Worm (Caenorhabditis elegans) whole organism, L1 larva: ENCODE data around the gene ZK1290.10.

ENCODE experiments used
- C04F5.9 ChIP-seq: sonication (generic microtip); optimal IDR thresholded peaks from 2 replicates; lab custom pipeline; 2016; ENCODE audit warnings: missing genetic modification characterization, missing compliant biosample characterization
- C16A3.4 ChIP-seq: fragments of 150-350 bp; optimal IDR thresholded peaks from 2 replicates; lab custom pipeline; 2014; ENCODE audit warnings: missing biosample characterization, missing genetic modification characterization
- F16B12.6 ChIP-seq: fragments of 150-350 bp; optimal IDR thresholded peaks from 2 replicates; lab custom pipeline; 2014; ENCODE audit warnings: missing biosample characterization, missing genetic modification characterization
- Y116A8C.19 ChIP-seq: sonication (generic microtip); optimal IDR thresholded peaks from 2 replicates; lab custom pipeline; 2016; ENCODE audit warnings: missing compliant biosample characterization, missing genetic modification characterization, borderline replicate concordance
- aly-2 ChIP-seq: fragments of 150-350 bp; optimal IDR thresholded peaks from 2 replicates; lab custom pipeline; 2014; ENCODE audit warnings: missing biosample characterization, missing genetic modification characterization
- ama-1 ChIP-seq: fragments of 150-350 bp; optimal IDR thresholded peaks from 2 replicates; lab custom pipeline; 2014
- blmp-1 ChIP-seq: fragments of 150-350 bp; optimal IDR thresholded peaks from 2 replicates; lab custom pipeline; 2014; ENCODE audit warnings: missing biosample characterization, missing genetic modification characterization
- ceh-8 ChIP-seq: fragments of 200-800 bp; sonication (Bioruptor generic); optimal IDR thresholded peaks from 2 replicates; lab custom pipeline; 2018; ENCODE audit warnings: mild to moderate bottlenecking, missing genetic modification characterization, moderate library complexity, missing compliant biosample characterization
- ceh-88 ChIP-seq: fragments of 200-800 bp; sonication (Bioruptor generic); IDR thresholded peaks from 2 replicates; pipeline ENCODE4 v1.3.6; 2022; ENCODE audit warnings: missing genetic modification characterization, missing compliant biosample characterization
- dpl-1 ChIP-seq, 3 experiments: fragments of 150-350 bp in 2 of 3; sonication (generic microtip) in 1 of 3; optimal IDR thresholded peaks; 2 replicates each; lab custom pipeline; 2014 to 2017; ENCODE audit warnings: missing biosample characterization in 3 of 3, missing genetic modification characterization in 3 of 3, missing genetic modification reagents in 3 of 3
- efl-1 ChIP-seq, 4 experiments: fragments of 150-350 bp; optimal IDR thresholded peaks in 3 of 4; peaks in 1 of 4; 1 replicate in 1 of 4; 2 replicates in 3 of 4; lab custom pipeline; 2014; ENCODE audit warnings: missing biosample characterization in 2 of 4, missing genetic modification characterization in 2 of 4, missing genetic modification reagents in 2 of 4
- elt-3 ChIP-seq, 6 experiments: fragments of 150-350 bp in 1 of 6; sonication (generic microtip); optimal IDR thresholded peaks; 2 replicates each; lab custom pipeline; 2017 to 2018; ENCODE audit warnings: missing biosample characterization in 6 of 6, missing genetic modification characterization in 6 of 6, inconsistent platforms in 1 of 6
- ets-5 ChIP-seq: fragments of 200-800 bp; sonication (Bioruptor generic); IDR thresholded peaks from 2 replicates; pipeline ENCODE4 v1.3.6; 2022; ENCODE audit warnings: missing genetic modification characterization, missing compliant biosample characterization
- fkh-8 ChIP-seq: sonication (generic microtip); optimal IDR thresholded peaks from 2 replicates; lab custom pipeline; 2016; ENCODE audit warnings: mild to moderate bottlenecking, missing genetic modification characterization, missing compliant biosample characterization
- fos-1 ChIP-seq: fragments of 150-350 bp; optimal IDR thresholded peaks from 2 replicates; lab custom pipeline; 2014; ENCODE audit warnings: missing biosample characterization, missing genetic modification characterization
- grh-1 ChIP-seq: fragments of 200-800 bp; sonication (Bioruptor generic); IDR thresholded peaks from 2 replicates; pipeline ENCODE4 v1.3.6; 2022; ENCODE audit warnings: missing genetic modification reagents, missing genetic modification characterization, missing compliant biosample characterization
- hlh-17 ChIP-seq: fragments of 200-800 bp; sonication (Bioruptor generic); optimal IDR thresholded peaks from 2 replicates; lab custom pipeline; 2018; ENCODE audit warnings: missing genetic modification characterization, mild to moderate bottlenecking, missing compliant biosample characterization, moderate library complexity, borderline replicate concordance
- hpl-2 ChIP-seq: fragments of 150-350 bp; optimal IDR thresholded peaks from 2 replicates; lab custom pipeline; 2014; ENCODE audit warnings: missing biosample characterization, missing genetic modification reagents, missing genetic modification characterization
- irx-1 ChIP-seq: sonication (generic microtip); optimal IDR thresholded peaks from 2 replicates; lab custom pipeline; 2016; ENCODE audit warnings: missing genetic modification characterization, missing compliant biosample characterization
- isw-1 ChIP-seq: fragments of 200-800 bp; sonication (Bioruptor generic); IDR thresholded peaks from 2 replicates; pipeline ENCODE4 v1.3.6; 2022; ENCODE audit warnings: missing genetic modification characterization, missing compliant biosample characterization
- jun-1 ChIP-seq: fragments of 150-350 bp; optimal IDR thresholded peaks from 2 replicates; lab custom pipeline; 2014; ENCODE audit warnings: missing biosample characterization, missing genetic modification reagents, missing genetic modification characterization
- lsy-2 ChIP-seq, 2 experiments: fragments of 150-350 bp; optimal IDR thresholded peaks; 2 replicates each; lab custom pipeline; 2014; ENCODE audit warnings: missing biosample characterization in 2 of 2, missing genetic modification characterization in 2 of 2
- mab-9 ChIP-seq: fragments of 200-800 bp; sonication (Bioruptor generic); IDR thresholded peaks from 2 replicates; pipeline ENCODE4 v1.3.6; 2022; ENCODE audit warnings: missing genetic modification reagents, missing genetic modification characterization, missing compliant biosample characterization
- nhr-11 ChIP-seq: fragments of 150-350 bp; optimal IDR thresholded peaks from 2 replicates; lab custom pipeline; 2014; ENCODE audit warnings: missing biosample characterization, missing genetic modification characterization
- nhr-20 ChIP-seq: sonication (generic microtip); optimal IDR thresholded peaks from 2 replicates; lab custom pipeline; 2016; ENCODE audit warnings: mild to moderate bottlenecking, missing genetic modification characterization, missing compliant biosample characterization
- nhr-28 ChIP-seq: fragments of 150-350 bp; optimal IDR thresholded peaks from 2 replicates; lab custom pipeline; 2014; ENCODE audit warnings: missing biosample characterization, missing genetic modification characterization
- nhr-71 ChIP-seq: sonication (generic microtip); optimal IDR thresholded peaks from 2 replicates; lab custom pipeline; 2016; ENCODE audit warnings: mild to moderate bottlenecking, missing genetic modification characterization, moderate library complexity, missing compliant biosample characterization
- nhr-76 ChIP-seq: sonication (generic microtip); optimal IDR thresholded peaks from 2 replicates; lab custom pipeline; 2017; ENCODE audit warnings: missing biosample characterization, missing genetic modification characterization
- nhr-84 ChIP-seq: sonication (generic microtip); optimal IDR thresholded peaks from 2 replicates; lab custom pipeline; 2017; ENCODE audit warnings: missing biosample characterization, missing genetic modification characterization
- nhr-85 ChIP-seq: sonication (generic microtip); peaks from one replicate; lab custom pipeline; 2016; ENCODE audit warnings: missing genetic modification characterization, inconsistent platforms, missing compliant biosample characterization
- nhr-90 ChIP-seq: sonication (generic microtip); optimal IDR thresholded peaks from 2 replicates; lab custom pipeline; 2016; ENCODE audit warnings: mild to moderate bottlenecking, missing genetic modification characterization, missing compliant biosample characterization; ENCODE audit not compliant: poor library complexity
- pqm-1 ChIP-seq: sonication (generic microtip); optimal IDR thresholded peaks from 3 replicates; lab custom pipeline; 2017; ENCODE audit warnings: missing biosample characterization, missing genetic modification characterization
- skn-1 ChIP-seq: fragments of 150-350 bp; optimal IDR thresholded peaks from 2 replicates; lab custom pipeline; 2014; ENCODE audit warnings: missing biosample characterization, missing genetic modification characterization
- sox-4 ChIP-seq: sonication (generic microtip); optimal IDR thresholded peaks from 2 replicates; lab custom pipeline; 2016; ENCODE audit warnings: missing genetic modification characterization, missing compliant biosample characterization
- sup-37 ChIP-seq: fragments of 200-800 bp; sonication (Bioruptor generic); optimal IDR thresholded peaks from 2 replicates; lab custom pipeline; 2018; ENCODE audit warnings: mild to moderate bottlenecking, missing genetic modification characterization, missing compliant biosample characterization
- swsn-7 ChIP-seq: sonication (generic microtip); optimal IDR thresholded peaks from 2 replicates; lab custom pipeline; 2016; ENCODE audit warnings: missing genetic modification characterization, missing compliant biosample characterization
- tbx-2 ChIP-seq: sonication (generic microtip); optimal IDR thresholded peaks from 2 replicates; lab custom pipeline; 2016; ENCODE audit warnings: missing genetic modification characterization, missing compliant biosample characterization
- tlp-1 ChIP-seq: fragments of 150-350 bp; optimal IDR thresholded peaks from 2 replicates; lab custom pipeline; 2014; ENCODE audit warnings: missing biosample characterization, missing genetic modification characterization
- unc-86 ChIP-seq: sonication (generic microtip); optimal IDR thresholded peaks from 2 replicates; lab custom pipeline; 2016; ENCODE audit warnings: missing genetic modification characterization, missing compliant biosample characterization
- unc-98 ChIP-seq: fragments of 200-800 bp; sonication (Bioruptor generic); IDR thresholded peaks from 2 replicates; pipeline ENCODE4 v1.3.6; 2022; ENCODE audit warnings: missing genetic modification characterization, missing compliant biosample characterization
- xbp-1 ChIP-seq: sonication (generic microtip); optimal IDR thresholded peaks from 2 replicates; lab custom pipeline; 2016; ENCODE audit warnings: missing genetic modification characterization, missing compliant biosample characterization
- zag-1 ChIP-seq: fragments of 150-350 bp; optimal IDR thresholded peaks from 2 replicates; lab custom pipeline; 2014; ENCODE audit warnings: missing biosample characterization, missing genetic modification characterization
- ztf-4 ChIP-seq: fragments of 150-350 bp; optimal IDR thresholded peaks from 2 replicates; lab custom pipeline; 2014; ENCODE audit warnings: missing biosample characterization, missing genetic modification characterization

The ZK1290.10 gene

DNA sequence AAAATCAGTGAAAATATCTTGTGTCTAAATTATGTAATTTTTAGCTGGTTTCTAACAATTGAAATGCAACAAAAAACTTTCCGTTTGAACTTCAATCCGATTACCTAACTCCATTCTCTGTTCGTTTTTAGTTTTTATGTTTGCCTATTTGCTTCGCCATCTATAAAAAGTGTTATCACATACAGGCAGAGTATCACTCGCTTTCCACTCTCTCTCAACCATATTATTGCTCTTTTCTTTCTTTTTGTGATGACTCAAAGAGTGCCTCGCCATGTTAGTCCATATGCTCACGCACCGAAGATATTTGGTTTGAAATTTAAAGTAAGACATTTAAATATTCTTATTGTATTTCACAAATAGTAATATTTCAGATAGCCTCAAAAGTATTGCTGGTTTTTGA lies 18.8 kb downstream of the ZK1290.10 start, which contains the start of gene ZK1290.13:
Gene ZK1290.13, plus strand, starts transcription at position 73 of the 400 bp plus-strand sequence.
- TF ChIP-seq skn-1 (no peak), F16B12.6 (no peak), mab-9 (no peak), ama-1 (lab: Kevin White, UChicago) (no peak), ceh-88 (GFP tag; lab: Robert Waterston, UW) (no peak), hlh-17 (GFP tag; lab: Kevin White, UChicago) (no peak), zag-1 (tag; lab: Kevin White, UChicago) (no peak), ets-5 (GFP tag; lab: Robert Waterston, UW) (no peak), unc-86 (tag; lab: Kevin White, UChicago) (no peak), sox-4 (tag; lab: Kevin White, UChicago) (no peak)

DNA sequence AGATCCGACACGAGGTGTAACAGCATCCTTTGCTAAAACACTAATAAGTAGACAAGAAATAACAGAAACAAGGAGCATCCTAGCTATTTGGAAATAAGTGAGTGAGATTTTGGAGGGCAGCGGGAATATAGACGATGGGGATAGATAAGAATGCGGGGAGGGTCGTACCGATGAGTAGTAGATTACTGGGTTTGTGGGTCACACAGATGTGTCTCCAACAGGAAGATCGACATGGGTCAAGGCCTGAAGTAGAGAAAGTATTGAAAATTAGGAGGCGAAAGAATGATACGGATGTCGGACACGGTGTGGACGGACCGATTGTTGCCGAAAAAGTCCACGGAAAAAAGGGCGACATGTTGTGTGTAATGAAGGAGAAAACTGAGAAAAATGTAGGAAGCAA lies 19.3 kb downstream of the ZK1290.10 start, which contains the start of gene wrt-10:
Gene wrt-10, minus strand, starts transcription at position 195 of the 400 bp plus-strand sequence.
- TF ChIP-seq nhr-11: no peak
- TF ChIP-seq nhr-90 (tag; lab: Kevin White, UChicago): no peak
- TF ChIP-seq nhr-28 (tag; lab: Kevin White, UChicago): no peak
- TF ChIP-seq tbx-2 (tag; lab: Kevin White, UChicago): no peak
- no peak for TF ChIP-seq C04F5.9 (tag; lab: Kevin White, UChicago)
- no peak for TF ChIP-seq lsy-2 (tag; optimal IDR thresholded peaks at IDR 0.05; lab: Kevin White, UChicago)
- TF ChIP-seq blmp-1 (tag; lab: Kevin White, UChicago): peak; percentile 91
- no peak for TF ChIP-seq hlh-17 (GFP tag; lab: Kevin White, UChicago)
- TF ChIP-seq ceh-8: no peak
- TF ChIP-seq fkh-8: no peak
- no peak for TF ChIP-seq dpl-1 (GFP tag; optimal IDR thresholded peaks at IDR 0.05; lab: Kevin White, UChicago)
- TF ChIP-seq pqm-1 (tag; lab: Kevin White, UChicago): no peak
- TF ChIP-seq nhr-71 (tag; lab: Kevin White, UChicago): no peak
- no peak for TF ChIP-seq elt-3 (tag; optimal IDR thresholded peaks at IDR 0.05; lab: Kevin White, UChicago)
- TF ChIP-seq nhr-85: peak; percentile 57
- TF ChIP-seq isw-1 (GFP tag; lab: Robert Waterston, UW): no peak
- no peak for TF ChIP-seq fos-1 (tag; lab: Kevin White, UChicago)

DNA sequence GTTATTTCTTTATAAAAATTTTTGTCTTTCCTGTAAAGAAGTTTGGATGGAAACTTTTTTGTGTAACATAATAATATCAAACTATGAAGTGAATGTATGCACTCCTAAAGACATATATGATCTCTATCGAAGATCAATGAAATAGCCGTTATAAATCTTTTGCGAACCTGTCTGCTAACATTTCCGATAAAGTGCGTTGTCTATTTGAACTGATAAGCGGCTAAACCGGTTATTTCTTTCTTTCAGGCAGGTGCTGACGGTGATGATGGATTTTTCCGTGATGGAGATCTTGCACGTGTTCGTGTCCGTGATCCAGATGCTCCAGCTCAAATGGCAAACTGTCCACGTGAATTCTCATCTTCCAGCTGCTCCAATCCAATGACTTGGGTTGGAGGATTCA lies 22.2 kb downstream of the ZK1290.10 start:
- TF ChIP-seq efl-1 (optimal IDR thresholded peaks at IDR 0.05; lab: Kevin White, UChicago): no peak
- TF ChIP-seq efl-1 (GFP tag; optimal IDR thresholded peaks at IDR 0.05 in 1 of 2; lab: Kevin White, UChicago): peak in 1 of 2 experiments; percentile 72
- TF ChIP-seq blmp-1 (tag; lab: Kevin White, UChicago): peak; percentile 64
- TF ChIP-seq elt-3 (tag; optimal IDR thresholded peaks at IDR 0.05; lab: Kevin White, UChicago): peak in 3 of 6 experiments; percentile 3 to 26 (median 9)
- TF ChIP-seq nhr-20: no peak
- TF ChIP-seq grh-1: peak; percentile 62; the same call in 1 of the 2 replicates
- no peak for TF ChIP-seq C16A3.4 (tag; lab: Kevin White, UChicago)
- TF ChIP-seq unc-86 (tag; lab: Kevin White, UChicago): no peak
- peak; percentile 69 for TF ChIP-seq nhr-85

DNA sequence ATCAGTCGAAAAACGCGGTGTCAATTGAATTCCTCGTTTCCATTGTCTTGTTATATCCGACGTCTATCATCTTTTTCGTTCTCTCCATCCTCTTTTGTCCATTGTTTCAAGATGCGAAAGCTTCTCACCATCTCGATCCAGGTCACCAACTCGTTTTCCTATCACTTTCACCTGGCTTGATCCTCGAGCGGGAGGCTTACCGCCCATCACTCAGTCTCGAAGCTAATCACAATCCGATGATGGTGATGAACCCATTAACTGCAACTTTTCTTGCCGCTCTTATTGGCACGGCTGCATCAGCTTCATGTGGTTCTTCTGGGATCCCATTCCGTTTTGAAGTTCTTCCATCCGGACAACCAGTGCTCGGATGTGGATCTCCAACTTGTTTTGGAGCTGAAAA lies 22.8 kb downstream of the ZK1290.10 start, which contains the start of gene wrt-1:
Gene wrt-1, plus strand, starts transcription at position 53 of the 400 bp plus-strand sequence.
- peak; percentile 94 for TF ChIP-seq blmp-1 (tag; lab: Kevin White, UChicago)
- TF ChIP-seq efl-1 (optimal IDR thresholded peaks at IDR 0.05; lab: Kevin White, UChicago): no peak
- TF ChIP-seq efl-1 (GFP tag; optimal IDR thresholded peaks at IDR 0.05 in 1 of 2; lab: Kevin White, UChicago): peak in 1 of 2 experiments; percentile 10
- TF ChIP-seq irx-1: no peak
- no peak for TF ChIP-seq Y116A8C.19 (tag; lab: Kevin White, UChicago)
- no peak for TF ChIP-seq nhr-76 (tag; lab: Kevin White, UChicago)

DNA sequence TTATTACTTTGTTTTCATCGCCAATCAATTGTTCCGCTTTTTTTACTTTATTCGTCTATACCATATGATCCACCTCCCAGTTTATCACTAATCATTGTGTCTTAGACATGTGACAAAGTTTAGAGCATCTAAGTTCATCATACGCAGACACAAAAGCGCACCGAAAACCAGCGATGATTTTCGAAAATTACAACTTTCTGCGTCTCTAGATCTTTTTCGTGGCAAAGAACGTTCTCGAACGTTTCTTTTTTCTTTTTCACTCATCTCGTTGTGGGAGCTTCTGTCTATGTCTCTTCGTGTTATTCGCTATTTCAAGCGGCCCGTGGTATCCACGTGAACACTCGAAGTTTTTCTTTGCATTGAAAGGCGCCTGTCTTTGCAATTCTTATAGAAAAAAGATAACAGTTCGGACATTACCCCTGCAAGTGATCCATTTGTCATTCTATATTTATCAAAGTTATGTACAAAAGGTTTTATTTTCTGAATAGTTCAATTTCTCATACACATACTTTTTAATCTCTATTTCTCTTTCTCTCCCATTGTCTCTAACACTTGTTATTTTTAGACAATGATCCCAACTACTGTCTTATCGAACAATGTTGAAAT lies 24.5 kb downstream of the ZK1290.10 start, which contains the start of gene ZK1290.5:
Gene ZK1290.5, plus strand, starts transcription at position 566 of the 606 bp plus-strand sequence.
- no peak for TF ChIP-seq hlh-17 (GFP tag; lab: Kevin White, UChicago)
- TF ChIP-seq nhr-71 (tag; lab: Kevin White, UChicago): peak; percentile 98
- peak; percentile 77 for TF ChIP-seq grh-1
- no peak for TF ChIP-seq unc-86 (tag; lab: Kevin White, UChicago)
- TF ChIP-seq sup-37: no peak
- peak; percentile 61 for TF ChIP-seq C16A3.4 (tag; lab: Kevin White, UChicago)
- peak; percentile 76 for TF ChIP-seq xbp-1 (tag; lab: Kevin White, UChicago)
- no peak for TF ChIP-seq nhr-84 (tag; lab: Kevin White, UChicago)
- peak; percentile 81 for TF ChIP-seq hpl-2 (GFP tag; lab: Kevin White, UChicago)
- peak; percentile 7 for TF ChIP-seq ceh-8
- no peak for TF ChIP-seq tlp-1 (tag; lab: Kevin White, UChicago)
- peak; percentile 77 for TF ChIP-seq ztf-4 (tag; lab: Kevin White, UChicago)
- TF ChIP-seq jun-1 (tag; lab: Kevin White, UChicago): peak; percentile 62
- no peak for TF ChIP-seq aly-2 (tag; lab: Kevin White, UChicago)
- peak; percentile 85 for TF ChIP-seq swsn-7 (tag; lab: Kevin White, UChicago)
- peak; percentile 87 for TF ChIP-seq fkh-8
- TF ChIP-seq unc-98 (GFP tag; lab: Robert Waterston, UW): peak; percentile 47; the same call in 1 of the 2 replicates
